Fruit fly (Drosophila melanogaster) whole organism, adult: Measurements from ENCODE around the gene CG43336.

ENCODE experiments used
- CG11617 ChIP-seq: fragments of 200-800 bp; sonication (Bioruptor generic); optimal IDR thresholded peaks from 2 replicates; lab custom pipeline; 2017; ENCODE audit warnings: mild to moderate bottlenecking, missing biosample characterization, missing genetic modification reagents, missing genetic modification characterization
- CG12768 ChIP-seq: fragments of 200-800 bp; sonication (Bioruptor generic); optimal IDR thresholded peaks from 2 replicates; lab custom pipeline; 2017; ENCODE audit warnings: missing biosample characterization, missing genetic modification characterization, mild to moderate bottlenecking, moderate library complexity, missing genetic modification reagents
- CG14711 ChIP-seq: fragments of 200-800 bp; sonication (Bioruptor generic); optimal IDR thresholded peaks from 2 replicates; lab custom pipeline; 2018; ENCODE audit warnings: missing biosample characterization, mild to moderate bottlenecking, missing genetic modification characterization, moderate library complexity
- CG1620 ChIP-seq: fragments of 200-800 bp; sonication (Bioruptor generic); optimal IDR thresholded peaks from 2 replicates; lab custom pipeline; 2016; ENCODE audit warnings: missing biosample characterization, missing genetic modification characterization
- CG33017 ChIP-seq: fragments of 200-800 bp; sonication (Bioruptor generic); optimal IDR thresholded peaks from 2 replicates; lab custom pipeline; 2018; ENCODE audit warnings: missing biosample characterization, mild to moderate bottlenecking, missing genetic modification characterization, moderate library complexity
- CG5204 ChIP-seq: fragments of 200-800 bp; sonication (Bioruptor generic); optimal IDR thresholded peaks from 2 replicates; lab custom pipeline; 2016; ENCODE audit warnings: missing biosample characterization, missing genetic modification characterization
- CG7045 ChIP-seq: fragments of 200-800 bp; sonication (Bioruptor generic); optimal IDR thresholded peaks from 2 replicates; lab custom pipeline; 2017; ENCODE audit warnings: missing biosample characterization, mild to moderate bottlenecking, missing genetic modification characterization
- CG7101 ChIP-seq: fragments of 200-800 bp; sonication (Bioruptor generic); optimal IDR thresholded peaks from 2 replicates; lab custom pipeline; 2018; ENCODE audit warnings: missing biosample characterization, mild to moderate bottlenecking, missing genetic modification characterization, moderate library complexity
- Clk ChIP-seq: fragments of 200-800 bp; sonication (Bioruptor generic); optimal IDR thresholded peaks from 2 replicates; lab custom pipeline; 2017; ENCODE audit warnings: missing biosample characterization, missing genetic modification characterization
- Crg-1 ChIP-seq: fragments of 200-800 bp; sonication (Bioruptor generic); optimal IDR thresholded peaks from 2 replicates; lab custom pipeline; 2016; ENCODE audit warnings: missing biosample characterization, missing genetic modification characterization
- Hr96 ChIP-seq: fragments of 200-800 bp; sonication (Bioruptor generic); optimal IDR thresholded peaks from 2 replicates; lab custom pipeline; 2016; ENCODE audit warnings: missing biosample characterization, missing genetic modification characterization
- Mnt ChIP-seq: fragments of 200-800 bp; sonication (Bioruptor generic); optimal IDR thresholded peaks from 2 replicates; lab custom pipeline; 2016; ENCODE audit warnings: missing biosample characterization, mild to moderate bottlenecking, missing genetic modification characterization
- bab1 ChIP-seq: fragments of 200-800 bp; sonication (Bioruptor generic); optimal IDR thresholded peaks from 3 replicates; lab custom pipeline; 2019; ENCODE audit warnings: missing biosample characterization, mild to moderate bottlenecking, missing genetic modification characterization, moderate library complexity
- cic ChIP-seq: fragments of 200-800 bp; sonication (Bioruptor generic); optimal IDR thresholded peaks from 2 replicates; lab custom pipeline; 2017; ENCODE audit warnings: missing biosample characterization, mild to moderate bottlenecking, missing genetic modification characterization, moderate library complexity
- cnc ChIP-seq, 2 experiments: fragments of >200 bp; optimal IDR thresholded peaks; 2 replicates each; lab custom pipeline; 2017
- kay ChIP-seq: fragments of 200-800 bp; sonication (Bioruptor generic); peaks from one replicate; lab custom pipeline; 2016; ENCODE audit warnings: missing biosample characterization, missing genetic modification characterization, borderline replicate concordance
- ovo ChIP-seq: fragments of 200-800 bp; sonication (Bioruptor generic); optimal IDR thresholded peaks from 2 replicates; lab custom pipeline; 2016; ENCODE audit warnings: missing biosample characterization, missing genetic modification characterization
- pad ChIP-seq: fragments of 200-800 bp; sonication (Bioruptor generic); optimal IDR thresholded peaks from 3 replicates; lab custom pipeline; 2017; ENCODE audit warnings: missing biosample characterization, missing genetic modification characterization, mild to moderate bottlenecking, moderate library complexity, missing genetic modification reagents
- tj ChIP-seq: fragments of 200-800 bp; sonication (Bioruptor generic); optimal IDR thresholded peaks from 3 replicates; lab custom pipeline; 2017; ENCODE audit warnings: missing biosample characterization, mild to moderate bottlenecking, missing genetic modification characterization, moderate library complexity
- toe ChIP-seq: fragments of 200-800 bp; sonication (Bioruptor generic); optimal IDR thresholded peaks from 2 replicates; lab custom pipeline; 2016; ENCODE audit warnings: missing biosample characterization, missing genetic modification characterization

The CG43336 gene

dm6 chr3R:15630918-15631317 lies 6.0 kb upstream of the CG43336 start:
- no peak for TF ChIP-seq CG11617
- no peak for TF ChIP-seq CG14711 (tag; lab: Kevin White, UChicago)
- TF ChIP-seq ovo, result no peak
- no peak for TF ChIP-seq kay (GFP tag; lab: Kevin White, UChicago)
- no peak for TF ChIP-seq Mnt (GFP tag; lab: Kevin White, UChicago)
- TF ChIP-seq CG7045 (GFP tag; lab: Kevin White, UChicago), result no peak
- TF ChIP-seq CG1620, result no peak
- TF ChIP-seq pad (GFP tag; lab: Kevin White, UChicago), result no peak
- TF ChIP-seq Hr96 (GFP tag; lab: Kevin White, UChicago), result no peak
- TF ChIP-seq cnc (optimal IDR thresholded peaks at IDR 0.05; lab: Kevin White, UChicago), result no peak

dm6 chr3R:15632441-15632840 lies 4.5 kb upstream of the CG43336 start:
- TF ChIP-seq kay (GFP tag; lab: Kevin White, UChicago) (no peak), CG5204 (GFP tag; lab: Kevin White, UChicago) (no peak), toe (no peak), CG12768 (no peak), tj (GFP tag; lab: Kevin White, UChicago) (no peak), CG7101 (no peak), bab1 (no peak), ovo (no peak), CG33017 (tag; lab: Kevin White, UChicago) (no peak)

- TF ChIP-seq CG11617 (no peak), bab1 (no peak), Mnt (GFP tag; lab: Kevin White, UChicago) (no peak), pad (GFP tag; lab: Kevin White, UChicago) (no peak), CG12768 (no peak), Clk (GFP tag; lab: Kevin White, UChicago) (no peak), Hr96 (GFP tag; lab: Kevin White, UChicago) (no peak), CG7045 (GFP tag; lab: Kevin White, UChicago) (no peak), cic (GFP tag; lab: Kevin White, UChicago) (no peak), CG7101 (no peak), CG5204 (GFP tag; lab: Kevin White, UChicago) (no peak), tj (GFP tag; lab: Kevin White, UChicago) (no peak)
Observed at dm6 chr3R:15634135-15634534, 2.8 kb upstream of the CG43336 start.

dm6 chr3R:15635168-15635567 lies 1.8 kb upstream of the CG43336 start, which contains the start of gene CG43335:
TSS of gene CG43335 (plus strand) at chr3R:15635468.
- TF ChIP-seq toe (no peak), CG7101 (no peak), CG12768 (no peak), Hr96 (GFP tag; lab: Kevin White, UChicago) (no peak), bab1 (no peak), CG14711 (tag; lab: Kevin White, UChicago) (no peak), Crg-1 (no peak), tj (GFP tag; lab: Kevin White, UChicago) (no peak), Clk (GFP tag; lab: Kevin White, UChicago) (no peak), CG11617 (no peak), cnc (optimal IDR thresholded peaks at IDR 0.05; lab: Kevin White, UChicago) (no peak), Mnt (GFP tag; lab: Kevin White, UChicago) (no peak), cic (GFP tag; lab: Kevin White, UChicago) (no peak), ovo (no peak), kay (GFP tag; lab: Kevin White, UChicago) (no peak), CG1620 (no peak)

- TF ChIP-seq ovo (no peak), Clk (GFP tag; lab: Kevin White, UChicago) (no peak), CG12768 (no peak), CG33017 (tag; lab: Kevin White, UChicago) (no peak), cic (GFP tag; lab: Kevin White, UChicago) (no peak), bab1 (no peak), Hr96 (GFP tag; lab: Kevin White, UChicago) (no peak), kay (GFP tag; lab: Kevin White, UChicago) (no peak), Crg-1 (no peak), CG14711 (tag; lab: Kevin White, UChicago) (no peak), CG7045 (GFP tag; lab: Kevin White, UChicago) (no peak), CG7101 (no peak), CG11617 (no peak), CG5204 (GFP tag; lab: Kevin White, UChicago) (no peak), toe (no peak), pad (GFP tag; lab: Kevin White, UChicago) (no peak), Mnt (GFP tag; lab: Kevin White, UChicago) (no peak), cnc (optimal IDR thresholded peaks at IDR 0.05; lab: Kevin White, UChicago) (no peak)
Observed at dm6 chr3R:15640006-15640405, 3.0 kb downstream of the CG43336 start.

dm6 chr3R:15641320-15641952 lies 4.5 kb downstream of the CG43336 start:
- no peak for TF ChIP-seq cic (GFP tag; lab: Kevin White, UChicago)
- TF ChIP-seq CG11617, result no peak
- no peak for TF ChIP-seq bab1
- TF ChIP-seq CG7045 (GFP tag; lab: Kevin White, UChicago), result no peak
- no peak for TF ChIP-seq ovo

dm6 chr3R:15642804-15643203 lies 5.8 kb downstream of the CG43336 start:
- TF ChIP-seq Clk (GFP tag; lab: Kevin White, UChicago) (no peak), Crg-1 (no peak), bab1 (no peak), CG12768 (no peak), CG14711 (tag; lab: Kevin White, UChicago) (no peak), CG5204 (GFP tag; lab: Kevin White, UChicago) (no peak), Hr96 (GFP tag; lab: Kevin White, UChicago) (no peak), tj (GFP tag; lab: Kevin White, UChicago) (no peak), pad (GFP tag; lab: Kevin White, UChicago) (no peak), CG7045 (GFP tag; lab: Kevin White, UChicago) (no peak), Mnt (GFP tag; lab: Kevin White, UChicago) (no peak), kay (GFP tag; lab: Kevin White, UChicago) (no peak), CG7101 (no peak), cic (GFP tag; lab: Kevin White, UChicago) (no peak), cnc (optimal IDR thresholded peaks at IDR 0.05; lab: Kevin White, UChicago) (no peak)
